Worm (Caenorhabditis elegans): Measurements from ENCODE around the gene nsph-3.1.

DNA sequence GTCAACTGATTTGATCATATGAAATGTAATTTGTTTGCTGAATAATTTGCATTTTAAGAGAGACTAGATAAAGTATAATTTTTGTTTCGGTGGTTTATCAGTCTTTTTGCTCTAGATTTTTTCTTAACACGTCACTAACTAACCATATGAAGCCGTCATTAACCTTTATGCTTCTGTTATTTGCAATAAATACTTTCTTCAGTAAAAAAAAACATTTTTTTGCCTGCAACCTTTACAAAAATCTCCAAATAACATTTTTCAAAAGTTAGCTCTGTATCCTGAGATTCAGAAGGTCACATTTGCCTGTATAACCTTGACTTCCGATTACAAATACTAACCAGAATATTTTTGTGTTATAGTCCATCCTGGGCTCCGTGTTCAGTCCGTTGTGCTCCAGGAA is 21.2 kb downstream of the nsph-3.1 start:
- TF ChIP-seq jun-1 (tag; optimal IDR thresholded peaks at IDR 0.05) (no peak), F10B5.3 (tag; optimal IDR thresholded peaks at IDR 0.05) (no peak), arid-1 (GFP tag; conservative IDR thresholded peaks at IDR 0.05) (no peak), dpl-1 (GFP tag; optimal IDR thresholded peaks at IDR 0.05) (no peak), php-3 (GFP tag; IDR thresholded peaks at IDR 0.05) (no peak), unc-62 (GFP tag; optimal IDR thresholded peaks at IDR 0.05 in 1 of 2) (no peak), unc-62 (tag; optimal IDR thresholded peaks at IDR 0.05) (no peak), mdl-1 (tag; optimal IDR thresholded peaks at IDR 0.05) (no peak), nhr-28 (tag; optimal IDR thresholded peaks at IDR 0.05) (no peak), mxl-3 (GFP tag; optimal IDR thresholded peaks at IDR 0.05) (no peak), snpc-4 (tag; optimal IDR thresholded peaks at IDR 0.05) (no peak), lin-13 (GFP tag; optimal IDR thresholded peaks at IDR 0.05) (no peak), ama-1 (optimal IDR thresholded peaks at IDR 0.05) (no peak), Y5F2A.4 (GFP tag; optimal IDR thresholded peaks at IDR 0.05) (no peak), ZK337.2 (GFP tag; IDR thresholded peaks at IDR 0.05) (no peak)
